Worm (Caenorhabditis elegans): ENCODE data around the gene ZK666.8.

ce11 chrII:10501578-10501977 is 8.6 kb upstream of the ZK666.8 start:
- TF ChIP-seq ztf-23 (GFP tag; IDR thresholded peaks at IDR 0.05) = no peak
- TF ChIP-seq flt-1 (GFP tag; IDR thresholded peaks at IDR 0.05) = no peak
- no peak for TF ChIP-seq ref-1 (GFP tag; conservative IDR thresholded peaks at IDR 0.05)
- TF ChIP-seq tab-1 (GFP tag; IDR thresholded peaks at IDR 0.05) = no peak
- no peak for TF ChIP-seq klf-2 (GFP tag; conservative IDR thresholded peaks at IDR 0.05)
- TF ChIP-seq med-1 (GFP tag; optimal IDR thresholded peaks at IDR 0.05; ENCODE audit: insufficient read depth) = no peak
- TF ChIP-seq T22C8.4 (GFP tag; IDR thresholded peaks at IDR 0.05) = no peak
